Fruit fly (Drosophila melanogaster): Measurements from ENCODE around the gene CG5880.

DNA sequence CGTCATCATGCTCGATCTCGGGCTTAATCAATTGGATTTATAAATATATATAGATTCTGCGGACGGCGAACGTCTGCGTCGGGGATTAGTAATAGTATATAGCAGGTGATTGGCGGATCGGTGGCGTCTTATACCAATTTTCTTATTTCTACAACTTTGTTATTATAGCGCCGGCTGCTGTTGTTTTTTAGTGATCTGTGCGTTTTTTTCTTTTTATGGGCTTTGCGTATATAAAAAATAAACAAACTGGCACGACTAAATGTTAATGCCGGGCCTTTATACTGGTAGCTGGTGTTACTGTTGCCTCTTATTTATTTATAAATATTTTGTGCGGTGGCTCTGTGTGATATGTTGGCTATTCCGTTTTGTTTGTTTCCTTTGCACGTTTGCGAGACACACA is 47.3 kb upstream of the CG5880 start:
- TF ChIP-seq crol (GFP tag; IDR thresholded peaks at IDR 0.05), result no peak
- TF ChIP-seq CG7928 (GFP tag; optimal IDR thresholded peaks at IDR 0.05), result no peak
- TF ChIP-seq CG8388 (GFP tag; optimal IDR thresholded peaks at IDR 0.05), result no peak
- TF ChIP-seq Nf-YB (GFP tag; optimal IDR thresholded peaks at IDR 0.05), result no peak
- no peak for TF ChIP-seq p53 (GFP tag; optimal IDR thresholded peaks at IDR 0.05)
- no peak for TF ChIP-seq Atf3 (GFP tag; optimal IDR thresholded peaks at IDR 0.05)

Measured in whole organism, embryonic.